Worm (Caenorhabditis elegans) whole organism, midembryonic: ENCODE data around the gene gcc-2.

ENCODE experiments used
- T22C8.4 ChIP-seq: fragments of 200-800 bp; sonication (Bioruptor generic); IDR thresholded peaks from 2 replicates; pipeline ENCODE4 v1.3.6; 2022; ENCODE audit warnings: missing genetic modification characterization, missing compliant biosample characterization
- flt-1 ChIP-seq: fragments of 200-800 bp; sonication (Bioruptor generic); IDR thresholded peaks from 2 replicates; pipeline ENCODE4 v1.3.6; 2022; ENCODE audit warnings: missing genetic modification characterization, missing compliant biosample characterization
- klf-2 ChIP-seq: fragments of 200-800 bp; sonication (Bioruptor generic); conservative IDR thresholded peaks from 2 replicates; pipeline ENCODE4 v1.3.6; 2022; ENCODE audit warnings: missing genetic modification reagents, missing genetic modification characterization, missing compliant biosample characterization
- med-1 ChIP-seq: sonication (generic microtip); optimal IDR thresholded peaks from 2 replicates; lab custom pipeline; 2017; ENCODE audit warnings: missing genetic modification characterization, mild to moderate bottlenecking, missing compliant biosample characterization, antibody characterized with exemption, missing genetic modification reagents; ENCODE audit not compliant: insufficient read depth
- ztf-29 ChIP-seq: fragments of 200-800 bp; sonication (Bioruptor generic); IDR thresholded peaks from 2 replicates; pipeline ENCODE4 v1.3.6; 2022; ENCODE audit warnings: missing genetic modification reagents, missing genetic modification characterization, missing compliant biosample characterization

DNA sequence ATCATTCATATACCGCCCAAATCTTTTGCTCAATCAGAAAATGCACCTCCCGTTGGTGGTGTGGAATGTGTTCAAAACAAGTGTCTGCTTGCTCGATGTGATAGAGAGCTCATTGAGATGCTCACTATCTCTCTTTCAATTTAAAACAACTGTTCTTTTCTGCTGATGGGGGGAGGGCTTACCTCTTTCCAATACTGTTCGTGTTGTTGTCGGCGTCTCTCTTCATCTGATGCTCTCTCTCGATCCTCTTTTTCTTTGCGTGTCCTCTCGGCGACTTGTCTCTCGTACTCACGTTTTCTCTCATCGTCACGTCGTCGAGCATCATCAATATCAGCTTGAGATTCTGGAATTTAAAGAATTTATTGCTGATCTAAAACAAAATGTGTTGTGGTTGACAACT lies 20.0 kb downstream of the gcc-2 start:
- no peak for TF ChIP-seq klf-2 (GFP tag; lab: Robert Waterston, UW)
- TF ChIP-seq ztf-29, result 0 out of 2 replicates have a peak, but pooled peaks have one; percentile 38
- no peak for TF ChIP-seq flt-1 (GFP tag; lab: Robert Waterston, UW)
- TF ChIP-seq T22C8.4, result no peak
- TF ChIP-seq med-1 (GFP tag; lab: Kevin White, UChicago), result no peak
